Fruit fly (Drosophila melanogaster) S2 (cell line): ENCODE results near the gene ATP6AP2.

ENCODE experiments used
- CG8478 ChIP-seq: fragments of >200 bp; optimal IDR thresholded peaks from 2 replicates; lab custom pipeline; 2018
- CTCF ChIP-seq, 2 experiments: fragments of >200 bp; optimal IDR thresholded peaks; 2 replicates each; lab custom pipeline; 2018

The ATP6AP2 gene

dm6 chr3R:9251543-9251942 lies 8.9 kb upstream of the ATP6AP2 start, which contains the start of gene St2:
TSS of gene St2 (plus strand) at chr3R:9251843.
- TF ChIP-seq CG8478 (no peak), CTCF (optimal IDR thresholded peaks at IDR 0.05; lab: Kevin White, UChicago) (no peak)

DNA sequence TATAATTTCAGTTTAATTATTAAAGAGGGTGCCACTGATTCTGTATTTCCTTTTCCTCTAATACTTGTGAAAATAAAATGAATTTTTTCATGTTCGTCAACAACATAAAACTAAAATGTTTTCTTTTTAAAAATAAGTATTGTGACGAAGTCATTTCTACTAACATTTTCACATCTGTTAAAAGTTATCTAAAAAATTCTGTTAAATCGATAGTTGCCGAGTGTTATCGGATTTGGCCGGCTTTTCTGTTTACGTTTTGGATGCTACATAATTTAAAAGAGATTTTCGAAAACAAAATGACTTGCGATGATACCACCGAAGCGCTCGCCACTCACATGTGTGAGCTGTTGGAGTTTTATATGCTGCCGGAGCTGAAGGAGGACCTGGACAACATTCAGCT lies 5.6 kb upstream of the ATP6AP2 start, which contains the start of gene CG16734:
Gene CG16734 (plus strand): TSS at position 255 of the 400 bp plus-strand sequence.
- TF ChIP-seq CG8478 = no peak

DNA sequence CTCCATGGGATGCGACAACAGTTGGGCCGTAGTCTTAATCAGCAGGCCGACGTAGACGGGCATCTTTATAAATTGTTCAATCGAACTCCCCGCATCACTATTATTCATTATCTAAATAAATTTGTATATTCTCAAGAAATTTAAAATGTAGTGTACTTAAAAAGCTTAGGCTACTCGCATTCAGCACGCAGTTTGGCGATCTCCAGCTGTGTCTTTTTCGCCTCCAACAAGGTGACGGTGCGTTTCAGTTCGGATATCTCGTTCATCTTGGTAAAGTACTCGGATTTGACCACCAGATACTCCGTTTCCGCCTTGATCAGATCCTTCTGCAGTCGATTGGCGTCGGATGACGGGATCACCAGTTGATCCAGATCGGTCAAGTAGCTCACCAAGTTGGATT lies 2.8 kb upstream of the ATP6AP2 start, which contains the start of gene CG16736:
Gene CG16736 (minus strand): TSS at position 101 of the 400 bp plus-strand sequence.
- TF ChIP-seq CTCF (optimal IDR thresholded peaks at IDR 0.05; lab: Kevin White, UChicago) (no peak), CG8478 (no peak)

DNA sequence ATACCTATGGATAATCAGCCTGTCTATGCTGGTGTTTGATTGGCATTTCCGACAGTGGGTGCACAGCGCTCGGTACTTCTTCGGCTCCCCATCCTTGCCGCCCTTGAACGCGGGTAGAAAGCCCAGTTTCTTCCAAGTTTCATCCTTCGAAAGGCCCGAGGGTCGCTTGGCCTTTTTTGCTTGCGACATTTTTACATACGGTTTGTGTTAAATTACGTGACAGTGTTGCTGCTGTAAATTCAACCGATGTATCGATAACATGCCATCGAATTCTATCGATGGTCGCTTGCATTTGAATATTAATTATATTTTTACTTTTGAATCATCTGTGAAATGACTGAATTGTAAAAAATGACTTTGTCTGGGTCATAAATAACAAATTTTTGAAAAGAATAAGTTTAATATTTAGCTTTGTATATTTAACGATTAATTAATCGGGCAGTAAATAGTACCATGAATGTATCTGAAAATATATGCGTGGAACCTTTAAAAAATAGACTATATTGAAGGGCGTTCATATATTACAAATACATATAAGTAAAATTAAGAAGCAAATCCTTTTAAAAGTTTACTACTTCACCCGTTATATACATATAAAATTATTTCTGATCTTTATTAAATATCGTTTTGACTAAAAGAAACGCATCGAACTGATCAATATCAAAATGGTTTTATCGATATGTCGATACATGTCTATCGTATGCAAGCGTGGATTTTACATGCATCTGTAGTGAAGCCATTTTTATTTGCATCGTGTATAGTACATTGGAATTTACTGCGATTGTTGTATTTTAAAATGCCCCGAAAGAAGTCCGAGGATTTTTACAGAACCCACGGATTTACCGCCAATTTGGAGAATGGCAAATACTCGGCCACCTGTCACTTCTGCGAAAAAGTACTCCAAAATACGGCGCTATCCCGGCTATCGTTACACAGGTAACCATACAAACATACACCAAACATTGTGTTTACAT lies 1.9 kb upstream of the ATP6AP2 start, which contains the start of the genes Ibf2 and Ibf1:
Gene Ibf2 (minus strand): TSS at position 250 of the 974 bp plus-strand sequence.
Gene Ibf1 (plus strand): TSS at position 713 of the 974 bp plus-strand sequence.
- TF ChIP-seq CG8478 = no peak
- TF ChIP-seq CTCF (optimal IDR thresholded peaks at IDR 0.05; lab: Kevin White, UChicago) = no peak

DNA sequence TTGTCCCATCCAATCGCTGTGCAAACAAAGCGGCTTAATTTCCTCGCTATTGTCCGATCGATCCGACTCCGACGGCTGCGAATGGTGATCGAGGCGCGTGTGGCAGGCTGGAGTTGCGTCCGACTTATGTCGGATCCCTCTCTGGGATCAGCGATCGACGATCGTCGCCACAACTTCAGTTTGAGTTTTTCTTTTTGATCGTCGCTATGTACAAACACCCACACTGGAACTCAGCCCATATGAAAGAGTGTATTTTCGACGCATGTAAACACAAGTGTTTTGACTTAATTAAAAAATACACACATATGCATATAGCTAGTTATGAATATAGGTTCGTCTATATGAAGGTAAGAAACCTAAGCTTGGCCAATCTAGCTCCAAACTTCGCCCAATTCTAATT lies 3.6 kb downstream of the ATP6AP2 start, which contains the start of gene sage:
Gene sage (minus strand): TSS at position 101 of the 400 bp plus-strand sequence.
- TF ChIP-seq CTCF (optimal IDR thresholded peaks at IDR 0.05; lab: Kevin White, UChicago) (no peak), CG8478 (no peak)

DNA sequence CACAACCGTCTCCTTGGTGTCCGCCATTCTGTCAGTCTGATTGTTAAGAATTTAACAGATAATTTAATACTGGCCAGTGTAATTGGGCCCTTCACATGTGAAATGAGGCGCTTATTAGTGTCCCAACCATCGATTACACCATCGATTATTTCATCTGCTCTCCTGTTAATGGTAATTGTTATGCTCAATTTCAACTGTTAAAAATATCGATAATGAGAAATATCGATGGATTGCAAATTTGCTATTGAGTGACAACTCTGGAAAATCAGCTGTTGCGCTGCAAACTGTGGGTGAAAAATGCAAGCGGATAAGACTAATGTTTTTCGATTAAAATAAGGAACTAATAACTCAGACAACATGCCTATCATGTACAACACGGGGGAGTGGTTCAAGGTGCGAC lies 6.3 kb downstream of the ATP6AP2 start, which contains the start of the genes TrpRS and Vps16A:
Gene TrpRS (minus strand): TSS at position 140 of the 400 bp plus-strand sequence.
Gene Vps16A (plus strand): TSS at position 255 of the 400 bp plus-strand sequence.
- TF ChIP-seq CTCF (optimal IDR thresholded peaks at IDR 0.05; lab: Kevin White, UChicago) = peak; percentile 10 to 27
- no peak for TF ChIP-seq CG8478

dm6 chr3R:9287710-9288109 lies 27.3 kb downstream of the ATP6AP2 start:
- TF ChIP-seq CTCF (optimal IDR thresholded peaks at IDR 0.05; lab: Kevin White, UChicago) = no peak
- TF ChIP-seq CG8478 = no peak

- TF ChIP-seq CG8478 (no peak), CTCF (optimal IDR thresholded peaks at IDR 0.05; lab: Kevin White, UChicago) (no peak)
Measured at dm6 chr3R:9297163-9297562, 36.7 kb downstream of the ATP6AP2 start.
